Worm (Caenorhabditis elegans): ENCODE measurements around the gene phy-4.

Gene phy-4

ce11 chrV:19533010-19533409 is 19.6 kb upstream of the phy-4 start, which contains the start of gene Y43F8B.2:
Gene Y43F8B.2 (minus strand): TSS chrV:19533110.
- TF ChIP-seq ZK546.5 (tag; optimal IDR thresholded peaks at IDR 0.05), result no peak
- TF ChIP-seq egl-27 (tag; optimal IDR thresholded peaks at IDR 0.05), result no peak

ce11 chrV:19531034-19531433 is 17.6 kb upstream of the phy-4 start:
- TF ChIP-seq sma-9 (GFP tag; optimal IDR thresholded peaks at IDR 0.05) (peak; percentile 20), sma-9 (tag; optimal IDR thresholded peaks at IDR 0.05) (no peak), crh-2 (tag; optimal IDR thresholded peaks at IDR 0.05) (no peak)

ce11 chrV:19529168-19529567 is 15.7 kb upstream of the phy-4 start:
- TF ChIP-seq blmp-1 (tag; optimal IDR thresholded peaks at IDR 0.05; ENCODE audit: insufficient read depth) (peak; percentile 81), ama-1 (optimal IDR thresholded peaks at IDR 0.05) (peak; percentile 32), sma-9 (GFP tag; optimal IDR thresholded peaks at IDR 0.05) (peak; percentile 100), sma-9 (tag; optimal IDR thresholded peaks at IDR 0.05) (no peak), lsy-2 (tag; optimal IDR thresholded peaks at IDR 0.05) (peak; percentile 55 to 89), nhr-25 (tag; optimal IDR thresholded peaks at IDR 0.05) (peak; percentile 98), nhr-21 (tag; optimal IDR thresholded peaks at IDR 0.05) (peak; percentile 98), ztf-1 (GFP tag; conservative IDR thresholded peaks at IDR 0.05) (no peak), C34F6.9 (tag; optimal IDR thresholded peaks at IDR 0.05) (peak; percentile 96), dmd-4 (tag; optimal IDR thresholded peaks at IDR 0.05) (no peak), lin-39 (tag; optimal IDR thresholded peaks at IDR 0.05) (no peak), crh-2 (tag; optimal IDR thresholded peaks at IDR 0.05) (peak; percentile 95), F13H6.1 (tag; optimal IDR thresholded peaks at IDR 0.05) (peak; percentile 95), unc-62 (GFP tag; optimal IDR thresholded peaks at IDR 0.05) (peak; percentile 63), alr-1 (tag; optimal IDR thresholded peaks at IDR 0.05) (no peak), nhr-237 (tag; optimal IDR thresholded peaks at IDR 0.05) (no peak), gmeb-1 (tag; optimal IDR thresholded peaks at IDR 0.05) (peak; percentile 80), ceh-82 (tag; optimal IDR thresholded peaks at IDR 0.05) (peak; percentile 10), fos-1 (tag; optimal IDR thresholded peaks at IDR 0.05) (peak; percentile 94), egl-27 (tag; optimal IDR thresholded peaks at IDR 0.05) (peak; percentile 98), nhr-11 (tag; optimal IDR thresholded peaks at IDR 0.05) (no peak), Y55F3AM.14 (GFP tag; optimal IDR thresholded peaks at IDR 0.05) (peak; percentile 89), nhr-129 (tag; optimal IDR thresholded peaks at IDR 0.05) (peak; percentile 97), snpc-4 (tag; optimal IDR thresholded peaks at IDR 0.05) (peak; percentile 63), unc-55 (GFP tag; optimal IDR thresholded peaks at IDR 0.05) (peak; percentile 96), mab-5 (tag; optimal IDR thresholded peaks at IDR 0.05) (peak; percentile 81), sma-3 (GFP tag; optimal IDR thresholded peaks at IDR 0.05) (peak; percentile 100), lin-13 (GFP tag; optimal IDR thresholded peaks at IDR 0.05) (peak; percentile 80), mbf-1 (tag; optimal IDR thresholded peaks at IDR 0.05) (no peak), nhr-6 (tag; optimal IDR thresholded peaks at IDR 0.05) (peak; percentile 79), mdl-1 (tag; optimal IDR thresholded peaks at IDR 0.05) (peak; percentile 98 to 99), lin-11 (tag; optimal IDR thresholded peaks at IDR 0.05) (peak; percentile 79), ceh-16 (tag; optimal IDR thresholded peaks at IDR 0.05) (peak; percentile 62), zag-1 (tag; optimal IDR thresholded peaks at IDR 0.05) (peak; percentile 62), ztf-4 (tag; optimal IDR thresholded peaks at IDR 0.05) (peak; percentile 77), sem-4 (tag; optimal IDR thresholded peaks at IDR 0.05) (peak; percentile 97), peb-1 (tag; optimal IDR thresholded peaks at IDR 0.05) (no peak), nhr-10 (tag; optimal IDR thresholded peaks at IDR 0.05) (peak; percentile 1)

ce11 chrV:19527565-19527964 is 14.1 kb upstream of the phy-4 start:
- peak; percentile 66 for TF ChIP-seq gmeb-1 (tag; optimal IDR thresholded peaks at IDR 0.05)
- no peak for TF ChIP-seq unc-55 (GFP tag; optimal IDR thresholded peaks at IDR 0.05)
- TF ChIP-seq lin-11 (tag; optimal IDR thresholded peaks at IDR 0.05), result no peak
- no peak for TF ChIP-seq nhr-10 (tag; optimal IDR thresholded peaks at IDR 0.05)
- peak; percentile 57 for TF ChIP-seq nhr-25 (tag; optimal IDR thresholded peaks at IDR 0.05)
- TF ChIP-seq aly-2 (tag; optimal IDR thresholded peaks at IDR 0.05), result no peak
- TF ChIP-seq fos-1 (tag; optimal IDR thresholded peaks at IDR 0.05), result peak; percentile 95
- no peak for TF ChIP-seq peb-1 (tag; optimal IDR thresholded peaks at IDR 0.05)
- no peak for TF ChIP-seq dmd-4 (tag; optimal IDR thresholded peaks at IDR 0.05)
- TF ChIP-seq egl-27 (tag; optimal IDR thresholded peaks at IDR 0.05), result peak; percentile 30
- TF ChIP-seq nhr-21 (tag; optimal IDR thresholded peaks at IDR 0.05), result peak; percentile 53
- no peak for TF ChIP-seq ceh-82 (tag; optimal IDR thresholded peaks at IDR 0.05)
- no peak for TF ChIP-seq sem-4 (tag; optimal IDR thresholded peaks at IDR 0.05)
- TF ChIP-seq Y55F3AM.14 (GFP tag; optimal IDR thresholded peaks at IDR 0.05), result no peak
- TF ChIP-seq snpc-4 (tag; optimal IDR thresholded peaks at IDR 0.05), result no peak
- TF ChIP-seq unc-62 (GFP tag; optimal IDR thresholded peaks at IDR 0.05), result no peak
- TF ChIP-seq nhr-12 (tag; optimal IDR thresholded peaks at IDR 0.05), result no peak
- peak; percentile 60 for TF ChIP-seq F13H6.1 (tag; optimal IDR thresholded peaks at IDR 0.05)
- TF ChIP-seq nhr-23 (tag; optimal IDR thresholded peaks at IDR 0.05), result no peak
- no peak for TF ChIP-seq mbf-1 (tag; optimal IDR thresholded peaks at IDR 0.05)
- peak; percentile 41 for TF ChIP-seq nhr-129 (tag; optimal IDR thresholded peaks at IDR 0.05)
- TF ChIP-seq lin-39 (tag; optimal IDR thresholded peaks at IDR 0.05), result no peak
- TF ChIP-seq elt-1 (tag; optimal IDR thresholded peaks at IDR 0.05), result no peak
- TF ChIP-seq sma-9 (GFP tag; optimal IDR thresholded peaks at IDR 0.05), result peak; percentile 96
- TF ChIP-seq sma-9 (tag; optimal IDR thresholded peaks at IDR 0.05), result no peak
- no peak for TF ChIP-seq ama-1 (optimal IDR thresholded peaks at IDR 0.05)
- TF ChIP-seq blmp-1 (tag; optimal IDR thresholded peaks at IDR 0.05; ENCODE audit: insufficient read depth), result peak; percentile 16
- TF ChIP-seq alr-1 (tag; optimal IDR thresholded peaks at IDR 0.05), result no peak
- peak in 1 of 2 experiments; percentile 33 for TF ChIP-seq mdl-1 (tag; optimal IDR thresholded peaks at IDR 0.05)
- TF ChIP-seq sma-3 (GFP tag; optimal IDR thresholded peaks at IDR 0.05), result peak; percentile 73
- TF ChIP-seq ceh-16 (tag; optimal IDR thresholded peaks at IDR 0.05), result no peak
- TF ChIP-seq nhr-237 (tag; optimal IDR thresholded peaks at IDR 0.05), result no peak
- peak in 1 of 2 experiments; percentile 13 for TF ChIP-seq lsy-2 (tag; optimal IDR thresholded peaks at IDR 0.05)
- no peak for TF ChIP-seq ZK546.5 (tag; optimal IDR thresholded peaks at IDR 0.05)
- no peak for TF ChIP-seq C34F6.9 (tag; optimal IDR thresholded peaks at IDR 0.05)
- no peak for TF ChIP-seq zag-1 (tag; optimal IDR thresholded peaks at IDR 0.05)
